Worm (Caenorhabditis elegans) whole organism, L2 larva: ENCODE data around the gene C29G2.6.
"Not testable (repeated sequence)": the region's sequence is repeated elsewhere in the genome, so short reads cannot be mapped to it uniquely, and the experiment has no call there.

ENCODE experiments used
- blmp-1 ChIP-seq: sonication (generic microtip); optimal IDR thresholded peaks from 2 replicates; lab custom pipeline; 2017; ENCODE audit warnings: missing genetic modification characterization, mild to moderate bottlenecking, missing compliant biosample characterization, antibody characterized with exemption, moderate library complexity; ENCODE audit not compliant: insufficient read depth
- ceh-82 ChIP-seq: fragments of 150-350 bp; optimal IDR thresholded peaks from 2 replicates; lab custom pipeline; 2014; ENCODE audit warnings: missing biosample characterization, missing genetic modification characterization
- gmeb-1 ChIP-seq: fragments of 150-350 bp; optimal IDR thresholded peaks from 2 replicates; lab custom pipeline; 2014; ENCODE audit warnings: missing biosample characterization, missing genetic modification characterization
- nhr-12 ChIP-seq: fragments of 150-350 bp; optimal IDR thresholded peaks from 2 replicates; lab custom pipeline; 2014; ENCODE audit warnings: missing biosample characterization, missing genetic modification characterization
- sma-3 ChIP-seq: sonication (generic microtip); optimal IDR thresholded peaks from 2 replicates; lab custom pipeline; 2016; ENCODE audit warnings: missing genetic modification reagents, missing genetic modification characterization, missing compliant biosample characterization

- TF ChIP-seq ceh-82 (tag; lab: Kevin White, UChicago); nhr-12 (tag; lab: Kevin White, UChicago); sma-3 (GFP tag; lab: Kevin White, UChicago); blmp-1 (tag; lab: Kevin White, UChicago); gmeb-1 (tag; lab: Kevin White, UChicago): not testable (repeated sequence)
Observed at ce11 chrV:2561390-2561789, 24.3 kb downstream of the C29G2.6 start, which contains the start of gene gst-10.
